Worm (Caenorhabditis elegans): ENCODE measurements around the gene ric-7.

The ric-7 gene

ce11 chrV:13993478-13993877 is 12.2 kb downstream of the ric-7 start:
- TF ChIP-seq him-1 (tag; optimal IDR thresholded peaks at IDR 0.05) = no peak
- TF ChIP-seq ceh-79 (tag; optimal IDR thresholded peaks at IDR 0.05) = no peak
- no peak for TF ChIP-seq ets-4 (GFP tag; optimal IDR thresholded peaks at IDR 0.05)
- TF ChIP-seq sptf-2 (GFP tag; optimal IDR thresholded peaks at IDR 0.05) = no peak
- TF ChIP-seq lin-40 (tag; optimal IDR thresholded peaks at IDR 0.05) = no peak
- TF ChIP-seq attf-5 (GFP tag; optimal IDR thresholded peaks at IDR 0.05) = no peak

DNA sequence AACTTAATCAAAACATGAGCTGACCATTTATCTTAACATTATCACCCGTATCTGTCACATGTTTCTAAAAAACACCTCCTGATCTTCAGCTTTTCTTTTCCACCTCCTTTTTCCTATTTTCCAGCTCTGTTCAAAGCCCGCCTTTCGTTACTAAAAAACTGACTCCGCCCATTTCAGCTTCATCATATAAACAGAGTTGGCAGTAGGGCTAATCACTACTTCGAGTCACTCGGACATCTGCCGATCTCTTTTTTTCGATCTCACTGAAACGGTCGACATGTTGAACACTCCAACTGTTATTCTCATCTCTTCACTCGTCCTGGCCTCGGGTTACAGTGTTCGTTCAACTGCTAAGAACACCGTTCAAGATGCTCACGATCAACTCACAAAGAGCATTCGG is 13.2 kb downstream of the ric-7 start, which contains the start of gene droe-4:
droe-4 (plus strand) TSS at position 172 of the 400 bp plus-strand sequence.
- TF ChIP-seq attf-5 (GFP tag; optimal IDR thresholded peaks at IDR 0.05) (no peak), T26A5.8 (tag; optimal IDR thresholded peaks at IDR 0.05) (no peak), ceh-79 (tag; optimal IDR thresholded peaks at IDR 0.05) (no peak), Y67H2A.10 (GFP tag; conservative IDR thresholded peaks at IDR 0.05) (no peak), F57A8.1 (GFP tag; optimal IDR thresholded peaks at IDR 0.05) (no peak), cebp-2 (GFP tag; IDR thresholded peaks at IDR 0.05) (no peak), egl-18 (GFP tag; IDR thresholded peaks at IDR 0.05) (no peak), somi-1 (GFP tag; optimal IDR thresholded peaks at IDR 0.05) (no peak), xnd-1 (tag; optimal IDR thresholded peaks at IDR 0.05) (no peak), F22D6.2 (tag; optimal IDR thresholded peaks at IDR 0.05) (no peak), lag-1 (GFP tag; IDR thresholded peaks at IDR 0.05) (no peak), snpc-1.3 (tag; optimal IDR thresholded peaks at IDR 0.05; ENCODE audit: insufficient read depth) (no peak), F57C9.4 (tag; optimal IDR thresholded peaks at IDR 0.05) (no peak), egrh-3 (GFP tag; IDR thresholded peaks at IDR 0.05) (no peak)

DNA sequence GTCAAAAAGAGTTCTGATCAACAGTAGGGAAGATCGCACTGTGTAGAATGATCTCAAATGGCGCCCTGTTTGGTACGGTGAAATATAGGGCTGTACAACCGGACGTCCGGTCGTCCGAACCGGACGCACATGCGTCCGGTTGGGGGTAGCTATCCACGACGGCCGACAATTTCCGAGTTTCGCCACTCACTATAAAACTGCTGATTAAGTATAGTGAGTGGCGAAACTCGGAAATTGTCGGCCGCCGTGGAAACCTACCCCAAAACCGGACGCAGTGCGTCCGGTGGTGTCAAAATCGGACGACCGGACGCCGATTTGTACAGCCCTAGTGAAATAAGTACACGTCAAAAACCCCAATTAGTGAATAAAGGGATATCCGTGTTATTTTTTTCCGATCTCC is 13.7 kb downstream of the ric-7 start:
- TF ChIP-seq snpc-3.4 (tag; optimal IDR thresholded peaks at IDR 0.05) = peak; percentile 27
- peak; percentile 32 for TF ChIP-seq snpc-4 (GFP tag; optimal IDR thresholded peaks at IDR 0.05)
- peak in 3 of 4 experiments; percentile 58 to 90 (median 89) for TF ChIP-seq snpc-4 (tag; optimal IDR thresholded peaks at IDR 0.05)
- TF ChIP-seq hmg-1.2 (GFP tag; IDR thresholded peaks at IDR 0.05) = peak; percentile 34; the same call in 1 of the 2 replicates
- TF ChIP-seq snpc-1.1 (tag; optimal IDR thresholded peaks at IDR 0.05; ENCODE audit: insufficient read depth) = peak; percentile 77

ce11 chrV:13986823-13987222 is 18.9 kb downstream of the ric-7 start:
- TF ChIP-seq snpc-4 (GFP tag; optimal IDR thresholded peaks at IDR 0.05) (no peak), snpc-4 (tag; optimal IDR thresholded peaks at IDR 0.05) (peak in 1 of 4 experiments; percentile 3), ceh-79 (tag; optimal IDR thresholded peaks at IDR 0.05) (peak; percentile 12), attf-3 (GFP tag; conservative IDR thresholded peaks at IDR 0.05) (no peak), snpc-1.3 (tag; optimal IDR thresholded peaks at IDR 0.05; ENCODE audit: insufficient read depth) (no peak), ztf-25 (GFP tag; IDR thresholded peaks at IDR 0.05) (no peak), rcor-1 (GFP tag; IDR thresholded peaks at IDR 0.05) (no peak), ceh-58 (GFP tag; IDR thresholded peaks at IDR 0.05) (no peak), C17E4.6 (GFP tag; IDR thresholded peaks at IDR 0.05) (no peak), lsy-27 (tag; optimal IDR thresholded peaks at IDR 0.05; ENCODE audit: borderline replicate concordance, insufficient read depth) (no peak), hrde-1 (tag; optimal IDR thresholded peaks at IDR 0.05; ENCODE audit: borderline replicate concordance) (no peak), madf-8 (GFP tag; conservative IDR thresholded peaks at IDR 0.05) (no peak), lin-54 (GFP tag; optimal IDR thresholded peaks at IDR 0.05) (no peak), mxl-1 (tag; optimal IDR thresholded peaks at IDR 0.05) (no peak), rec-8 (tag; optimal IDR thresholded peaks at IDR 0.05) (no peak), B0019.2 (GFP tag; conservative IDR thresholded peaks at IDR 0.05) (no peak), ama-1 (optimal IDR thresholded peaks at IDR 0.05) (no peak), ama-1 (GFP tag; optimal IDR thresholded peaks at IDR 0.05) (peak in 1 of 2 experiments; percentile 24), nfyb-1 (GFP tag; IDR thresholded peaks at IDR 0.05) (0 out of 2 replicates have a peak, but pooled peaks have one; percentile 17), ceh-91 (GFP tag; IDR thresholded peaks at IDR 0.05) (no peak), F10E7.11 (tag; optimal IDR thresholded peaks at IDR 0.05) (no peak), F55B11.4 (tag; optimal IDR thresholded peaks at IDR 0.05; ENCODE audit: borderline replicate concordance, insufficient read depth) (no peak), nhr-80 (tag; optimal IDR thresholded peaks at IDR 0.05) (peak; percentile 67), Y56A3A.18 (GFP tag; IDR thresholded peaks at IDR 0.05) (0 out of 2 replicates have a peak, but pooled peaks have one; percentile 48)

Measured in whole organism, young adult.